Fruit fly (Drosophila melanogaster): ENCODE data around the gene CG4891.

CG4891 gene

dm6 chr2L:16094697-16095096 is at the start of gene CG4891:
TSS of gene CG4891 (plus strand) at chr2L:16094997.
- TF ChIP-seq CG8478 (optimal IDR thresholded peaks at IDR 0.05) (no peak), CTCF (optimal IDR thresholded peaks at IDR 0.05) (no peak)

- TF ChIP-seq CG8478 (optimal IDR thresholded peaks at IDR 0.05) (no peak), CTCF (optimal IDR thresholded peaks at IDR 0.05) (peak in 1 of 2 experiments; percentile 46)
Observed at dm6 chr2L:16049647-16050046, 45.1 kb upstream of the CG4891 start, which contains the start of gene beat-Ia. TSS of gene beat-Ia (plus strand) at chr2L:16049965.

- no peak for TF ChIP-seq CG8478 (optimal IDR thresholded peaks at IDR 0.05)
- no peak for TF ChIP-seq CTCF (optimal IDR thresholded peaks at IDR 0.05)
Observed at dm6 chr2L:16133208-16133607, 38.4 kb downstream of the CG4891 start, which contains the start of gene CG4892. TSS of gene CG4892 (plus strand) at chr2L:16133508.

dm6 chr2L:16135172-16135571 is 40.4 kb downstream of the CG4891 start, which contains the start of gene CG34168:
TSS of gene CG34168 (minus strand) at chr2L:16135272.
- no peak for TF ChIP-seq CG8478 (optimal IDR thresholded peaks at IDR 0.05)
- no peak for TF ChIP-seq CTCF (optimal IDR thresholded peaks at IDR 0.05)

Data from S2 (cell line).